Fruit fly (Drosophila melanogaster) ovary, adult (tissue): ENCODE measurements around the gene CG6610.
A peak's percentile ranks its signal among the peaks of the same experiment; 100 is the strongest.

Experiments used
- CG17801 ChIP-seq: fragments of 200-800 bp; optimal IDR thresholded peaks from 2 replicates; lab custom pipeline; 2019; ENCODE audit warnings: missing biosample characterization, mild to moderate bottlenecking, missing genetic modification characterization, moderate library complexity; ENCODE audit not compliant: partially characterized antibody

The CG6610 gene

dm6 chr3L:6068178-6068577 is 7.2 kb upstream of the CG6610 start:
- no peak for TF ChIP-seq CG17801 (GFP tag; lab: Kevin White, UChicago)

dm6 chr3L:6070119-6070518 is 5.2 kb upstream of the CG6610 start:
- no peak for TF ChIP-seq CG17801 (GFP tag; lab: Kevin White, UChicago)

dm6 chr3L:6071454-6072189 is 3.7 kb upstream of the CG6610 start, which contains the start of gene CG6602:
Gene CG6602, plus strand, starts transcription at chr3L:6072139.
- TF ChIP-seq CG17801 (GFP tag; lab: Kevin White, UChicago) = peak; percentile 48

dm6 chr3L:6076429-6076828 is 1.1 kb downstream of the CG6610 start, which contains the start of gene ssp6:
Gene ssp6, plus strand, starts transcription at chr3L:6076722.
- TF ChIP-seq CG17801 (GFP tag; lab: Kevin White, UChicago) = no peak

dm6 chr3L:6082561-6082960 is 7.2 kb downstream of the CG6610 start, which contains the start of gene CG13293:
Gene CG13293, plus strand, starts transcription at chr3L:6082883.
- no peak for TF ChIP-seq CG17801 (GFP tag; lab: Kevin White, UChicago)

dm6 chr3L:6084446-6084845 is 9.1 kb downstream of the CG6610 start:
- no peak for TF ChIP-seq CG17801 (GFP tag; lab: Kevin White, UChicago)

dm6 chr3L:6085157-6085556 is 9.8 kb downstream of the CG6610 start:
- no peak for TF ChIP-seq CG17801 (GFP tag; lab: Kevin White, UChicago)

- TF ChIP-seq CG17801 (GFP tag; lab: Kevin White, UChicago) = no peak
Measured at dm6 chr3L:6085988-6086387, 10.7 kb downstream of the CG6610 start.

dm6 chr3L:6093213-6093612 is 17.9 kb downstream of the CG6610 start, which contains the start of gene CG10469:
Gene CG10469, minus strand, starts transcription at chr3L:6093313.
- TF ChIP-seq CG17801 (GFP tag; lab: Kevin White, UChicago) = no peak

dm6 chr3L:6094697-6095096 is 19.4 kb downstream of the CG6610 start, which contains the start of the genes CG10467 and loj:
Gene CG10467, minus strand, starts transcription at chr3L:6094747.
Gene loj, plus strand, starts transcription at chr3L:6094987.
- TF ChIP-seq CG17801 (GFP tag; lab: Kevin White, UChicago) = peak; percentile 91

- TF ChIP-seq CG17801 (GFP tag; lab: Kevin White, UChicago) = no peak
Measured at dm6 chr3L:6097270-6097669, 21.9 kb downstream of the CG6610 start, which contains the start of gene Ets65A. Gene Ets65A, plus strand, starts transcription at chr3L:6097617.

dm6 chr3L:6103658-6104057 is 28.3 kb downstream of the CG6610 start:
- no peak for TF ChIP-seq CG17801 (GFP tag; lab: Kevin White, UChicago)

dm6 chr3L:6104551-6104950 is 29.2 kb downstream of the CG6610 start:
- no peak for TF ChIP-seq CG17801 (GFP tag; lab: Kevin White, UChicago)

dm6 chr3L:6105435-6105834 is 30.1 kb downstream of the CG6610 start:
- TF ChIP-seq CG17801 (GFP tag; lab: Kevin White, UChicago) = no peak

dm6 chr3L:6106717-6107116 is 31.4 kb downstream of the CG6610 start:
- TF ChIP-seq CG17801 (GFP tag; lab: Kevin White, UChicago) = no peak
